Worm (Caenorhabditis elegans): ENCODE measurements around the gene eol-1.

eol-1 gene

DNA sequence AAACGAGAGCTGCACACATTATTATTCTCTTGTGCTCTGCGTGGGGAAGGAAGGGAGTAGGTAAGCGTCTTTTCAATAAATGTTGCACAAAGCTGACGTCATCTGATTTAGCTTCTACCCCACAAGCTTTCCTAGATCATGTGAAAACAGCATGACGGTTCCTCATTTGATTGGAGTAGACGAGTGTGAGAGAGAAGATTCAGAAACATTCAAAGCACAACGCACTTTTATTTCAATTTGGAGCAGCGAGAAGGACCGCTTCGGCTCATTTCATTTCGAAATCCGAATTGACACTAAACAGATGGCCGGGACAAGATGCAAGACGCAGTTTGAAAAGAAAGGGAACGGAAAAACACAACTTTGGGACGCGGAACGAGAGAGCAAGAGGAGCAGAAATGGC is 23.6 kb upstream of the eol-1 start:
- TF ChIP-seq elt-3 (tag; optimal IDR thresholded peaks at IDR 0.05) (no peak), unc-55 (GFP tag; optimal IDR thresholded peaks at IDR 0.05) (peak; percentile 5), nhr-129 (tag; optimal IDR thresholded peaks at IDR 0.05) (peak; percentile 30), nhr-10 (tag; optimal IDR thresholded peaks at IDR 0.05) (no peak), sma-9 (GFP tag; optimal IDR thresholded peaks at IDR 0.05) (peak; percentile 30), sma-9 (tag; optimal IDR thresholded peaks at IDR 0.05) (no peak), lsy-2 (tag; optimal IDR thresholded peaks at IDR 0.05) (peak in 1 of 2 experiments; percentile 16), sem-4 (tag; optimal IDR thresholded peaks at IDR 0.05) (peak; percentile 72), C34F6.9 (tag; optimal IDR thresholded peaks at IDR 0.05) (peak; percentile 56)

DNA sequence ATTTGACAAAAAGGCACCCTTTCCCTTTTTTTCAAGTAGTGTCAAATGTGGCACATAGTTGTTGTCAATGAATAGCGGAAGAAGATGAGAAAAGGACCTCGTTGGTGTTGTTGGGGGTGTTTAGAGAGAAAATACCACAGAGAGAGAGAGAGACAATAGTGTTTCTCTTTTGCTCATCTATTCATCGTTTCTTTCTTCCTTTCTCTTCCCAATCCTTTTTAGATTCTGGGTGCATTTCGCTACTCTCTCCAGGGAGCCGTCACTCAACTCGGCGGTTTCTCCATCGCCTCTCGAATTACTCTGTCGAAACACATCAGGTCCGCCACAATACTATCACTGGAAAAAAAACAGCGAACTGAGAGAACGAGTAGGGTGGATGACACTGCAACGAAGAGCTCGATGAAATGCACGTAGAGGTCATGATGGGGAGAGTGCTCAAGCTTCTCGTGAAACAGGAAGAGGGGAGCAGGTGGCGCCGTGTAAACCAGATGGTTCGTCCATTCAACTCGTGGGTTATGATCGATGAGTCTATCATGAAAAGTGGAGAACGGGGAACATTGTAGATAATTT is 23.0 kb upstream of the eol-1 start:
- TF ChIP-seq lin-13 (GFP tag; optimal IDR thresholded peaks at IDR 0.05), result no peak
- TF ChIP-seq sma-9 (GFP tag; optimal IDR thresholded peaks at IDR 0.05), result peak; percentile 1
- no peak for TF ChIP-seq sma-9 (tag; optimal IDR thresholded peaks at IDR 0.05)
- TF ChIP-seq lsy-2 (tag; optimal IDR thresholded peaks at IDR 0.05), result peak in 1 of 2 experiments; percentile 23
- peak; percentile 76 for TF ChIP-seq nhr-129 (tag; optimal IDR thresholded peaks at IDR 0.05)
- peak; percentile 34 for TF ChIP-seq F13H6.1 (tag; optimal IDR thresholded peaks at IDR 0.05)
- TF ChIP-seq unc-55 (GFP tag; optimal IDR thresholded peaks at IDR 0.05), result peak; percentile 68
- no peak for TF ChIP-seq elt-3 (tag; optimal IDR thresholded peaks at IDR 0.05)
- TF ChIP-seq zag-1 (tag; optimal IDR thresholded peaks at IDR 0.05), result peak; percentile 17

DNA sequence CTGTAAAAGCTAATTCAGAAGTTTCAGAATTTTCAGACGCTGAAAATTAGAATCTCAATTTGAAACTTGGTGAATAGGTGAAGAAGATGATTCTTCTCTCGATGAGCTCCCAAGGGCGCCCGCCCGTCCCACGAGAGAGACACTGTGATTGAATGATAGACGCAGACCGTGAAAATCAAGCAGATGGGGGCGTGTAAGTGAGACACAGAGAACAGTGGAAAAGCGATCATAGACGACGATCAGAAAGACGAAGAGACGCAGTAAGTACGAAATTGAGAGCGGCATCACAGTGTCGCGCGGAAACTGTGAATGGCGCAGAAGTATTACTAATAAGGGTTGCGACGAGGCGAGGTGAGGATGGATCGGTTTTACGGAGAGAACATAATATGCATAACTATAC is 21.7 kb upstream of the eol-1 start:
- peak; percentile 25 for TF ChIP-seq nhr-129 (tag; optimal IDR thresholded peaks at IDR 0.05)
- TF ChIP-seq nhr-10 (tag; optimal IDR thresholded peaks at IDR 0.05), result no peak
- no peak for TF ChIP-seq dmd-4 (tag; optimal IDR thresholded peaks at IDR 0.05)
- no peak for TF ChIP-seq nhr-25 (tag; optimal IDR thresholded peaks at IDR 0.05)
- no peak for TF ChIP-seq aly-2 (tag; optimal IDR thresholded peaks at IDR 0.05)
- TF ChIP-seq peb-1 (tag; optimal IDR thresholded peaks at IDR 0.05), result no peak
- no peak for TF ChIP-seq mab-5 (tag; optimal IDR thresholded peaks at IDR 0.05)
- TF ChIP-seq F13H6.1 (tag; optimal IDR thresholded peaks at IDR 0.05), result peak; percentile 21
- TF ChIP-seq ama-1 (optimal IDR thresholded peaks at IDR 0.05), result no peak
- TF ChIP-seq fos-1 (tag; optimal IDR thresholded peaks at IDR 0.05), result peak; percentile 28
- peak; percentile 19 for TF ChIP-seq sma-9 (GFP tag; optimal IDR thresholded peaks at IDR 0.05)
- no peak for TF ChIP-seq sma-9 (tag; optimal IDR thresholded peaks at IDR 0.05)
- no peak for TF ChIP-seq ztf-1 (GFP tag; conservative IDR thresholded peaks at IDR 0.05)

DNA sequence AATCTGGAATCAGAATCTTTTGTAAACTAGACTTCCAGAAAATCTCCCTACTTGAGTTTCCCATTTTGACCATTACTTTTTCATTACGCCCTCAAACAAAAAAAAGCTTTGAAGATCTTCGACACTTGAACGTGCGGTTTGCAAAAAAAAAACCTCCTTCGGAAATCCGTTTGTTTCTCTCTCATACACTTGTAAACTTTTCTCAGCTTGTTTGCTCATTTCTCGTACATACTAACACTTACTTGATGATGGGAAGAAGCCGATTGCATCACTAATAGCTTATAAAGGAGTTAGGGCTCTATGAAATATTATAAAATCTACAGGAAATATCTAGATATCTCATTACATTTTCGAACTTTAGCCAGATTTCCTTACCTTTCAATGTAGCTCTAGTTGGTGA is 21.2 kb upstream of the eol-1 start:
- TF ChIP-seq mab-5 (tag; optimal IDR thresholded peaks at IDR 0.05) (no peak), sem-4 (tag; optimal IDR thresholded peaks at IDR 0.05) (peak; percentile 26), sma-3 (GFP tag; optimal IDR thresholded peaks at IDR 0.05) (no peak), aly-2 (tag; optimal IDR thresholded peaks at IDR 0.05) (no peak), lin-11 (tag; optimal IDR thresholded peaks at IDR 0.05) (no peak)

DNA sequence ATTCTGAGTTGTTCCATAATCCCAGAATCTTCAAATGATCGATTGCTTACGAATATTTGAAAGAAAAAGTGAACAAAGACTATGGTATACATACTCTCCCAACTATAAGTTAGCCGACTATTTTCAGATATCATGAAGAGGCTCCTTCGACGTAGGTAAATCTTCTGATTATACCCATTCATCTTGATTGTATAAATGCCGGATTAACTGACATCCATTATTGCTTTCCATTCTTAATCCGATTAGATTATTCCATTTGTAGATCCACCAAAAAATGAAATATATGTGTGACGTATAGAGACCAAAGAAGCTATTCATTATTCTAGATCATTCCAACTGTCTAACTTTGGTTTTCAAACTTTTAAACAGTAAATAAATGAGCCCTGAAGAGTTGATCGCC is 12.8 kb upstream of the eol-1 start:
- TF ChIP-seq nhr-23 (tag; optimal IDR thresholded peaks at IDR 0.05) (no peak), nhr-21 (tag; optimal IDR thresholded peaks at IDR 0.05) (peak; percentile 59)

DNA sequence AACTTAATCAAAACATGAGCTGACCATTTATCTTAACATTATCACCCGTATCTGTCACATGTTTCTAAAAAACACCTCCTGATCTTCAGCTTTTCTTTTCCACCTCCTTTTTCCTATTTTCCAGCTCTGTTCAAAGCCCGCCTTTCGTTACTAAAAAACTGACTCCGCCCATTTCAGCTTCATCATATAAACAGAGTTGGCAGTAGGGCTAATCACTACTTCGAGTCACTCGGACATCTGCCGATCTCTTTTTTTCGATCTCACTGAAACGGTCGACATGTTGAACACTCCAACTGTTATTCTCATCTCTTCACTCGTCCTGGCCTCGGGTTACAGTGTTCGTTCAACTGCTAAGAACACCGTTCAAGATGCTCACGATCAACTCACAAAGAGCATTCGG is 11.8 kb upstream of the eol-1 start, which contains the start of gene droe-4:
Gene droe-4 (plus strand): TSS at position 172 of the 400 bp plus-strand sequence.
- TF ChIP-seq nhr-25 (tag; optimal IDR thresholded peaks at IDR 0.05) (no peak), R02D3.7 (tag; optimal IDR thresholded peaks at IDR 0.05) (no peak), peb-1 (tag; optimal IDR thresholded peaks at IDR 0.05) (no peak), crh-2 (tag; optimal IDR thresholded peaks at IDR 0.05) (no peak), mdl-1 (tag; optimal IDR thresholded peaks at IDR 0.05) (no peak), dmd-4 (tag; optimal IDR thresholded peaks at IDR 0.05) (no peak), aly-2 (tag; optimal IDR thresholded peaks at IDR 0.05) (no peak), mbf-1 (tag; optimal IDR thresholded peaks at IDR 0.05) (no peak), F13H6.1 (tag; optimal IDR thresholded peaks at IDR 0.05) (no peak), ztf-4 (tag; optimal IDR thresholded peaks at IDR 0.05) (no peak), nhr-129 (tag; optimal IDR thresholded peaks at IDR 0.05) (no peak), ztf-1 (GFP tag; conservative IDR thresholded peaks at IDR 0.05) (no peak), ceh-82 (tag; optimal IDR thresholded peaks at IDR 0.05) (no peak), ama-1 (optimal IDR thresholded peaks at IDR 0.05) (no peak), nhr-12 (tag; optimal IDR thresholded peaks at IDR 0.05) (no peak)

Data from whole organism, L2 larva.